Worm (Caenorhabditis elegans) whole organism, L4 larva: Measurements from ENCODE around the gene sec-6.

Experiments used
- aly-2 ChIP-seq: sonication (generic microtip); optimal IDR thresholded peaks from 2 replicates; lab custom pipeline; 2018; ENCODE audit warnings: missing biosample characterization, missing genetic modification characterization
- fos-1 ChIP-seq: fragments of 150-350 bp; optimal IDR thresholded peaks from 2 replicates; lab custom pipeline; 2014; ENCODE audit warnings: missing biosample characterization, missing genetic modification characterization

- TF ChIP-seq aly-2 (tag; lab: Kevin White, UChicago) (no peak), fos-1 (tag; lab: Kevin White, UChicago) (no peak)
These were observed 58.6 kb downstream of the sec-6 start for ce11 chrII:5417905-5418304.
